Fruit fly (Drosophila melanogaster): Measurements from ENCODE around the gene ATPsynGL.

Gene ATPsynGL

DNA sequence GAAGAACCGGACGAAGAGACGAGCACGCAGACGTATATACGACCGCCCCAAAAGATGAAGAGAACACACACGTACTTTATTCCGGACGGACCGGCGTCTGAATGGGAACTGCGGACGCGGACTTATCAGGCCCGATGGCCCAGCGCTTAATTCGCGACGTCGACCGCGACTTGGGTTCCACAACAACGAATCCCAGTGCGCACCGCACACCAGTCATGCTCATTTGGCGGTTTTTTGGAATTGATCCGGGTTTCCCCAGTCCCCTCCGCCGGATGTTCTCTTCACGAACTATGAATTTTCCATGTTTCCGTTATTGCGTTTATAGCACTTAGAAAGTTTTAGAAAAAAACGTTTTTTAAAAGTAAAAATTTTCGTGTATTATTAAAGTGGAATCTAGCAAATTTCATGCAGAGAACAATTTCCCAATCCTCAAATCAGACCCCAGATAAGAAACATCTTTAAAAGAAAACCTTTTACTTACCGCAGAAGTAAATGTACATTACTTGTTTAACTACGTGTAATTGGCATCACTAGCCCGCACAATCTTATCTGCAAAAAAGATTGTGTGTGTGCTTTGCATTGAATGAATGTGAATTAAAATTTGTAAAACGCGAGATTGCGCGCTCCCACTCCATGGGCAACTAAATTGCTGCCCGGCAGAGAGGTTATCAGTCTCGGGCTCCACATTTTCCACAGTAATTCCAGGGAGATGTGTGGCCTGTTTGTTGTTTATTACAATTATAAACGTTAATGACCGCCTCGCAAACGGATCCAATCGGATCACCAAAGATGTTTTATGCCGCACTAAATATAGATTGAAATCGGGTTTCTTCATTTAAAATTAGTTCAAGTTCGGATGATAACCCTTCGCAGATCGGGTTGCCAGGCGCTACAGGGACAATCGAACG is 43.6 kb downstream of the ATPsynGL start, which contains the start of gene CG7149:
Gene CG7149, minus strand, starts transcription at position 110 of the 908 bp plus-strand sequence.
- TF ChIP-seq CG17801 (GFP tag; optimal IDR thresholded peaks at IDR 0.05; ENCODE audit: partially characterized antibody), result peak; percentile 38

DNA sequence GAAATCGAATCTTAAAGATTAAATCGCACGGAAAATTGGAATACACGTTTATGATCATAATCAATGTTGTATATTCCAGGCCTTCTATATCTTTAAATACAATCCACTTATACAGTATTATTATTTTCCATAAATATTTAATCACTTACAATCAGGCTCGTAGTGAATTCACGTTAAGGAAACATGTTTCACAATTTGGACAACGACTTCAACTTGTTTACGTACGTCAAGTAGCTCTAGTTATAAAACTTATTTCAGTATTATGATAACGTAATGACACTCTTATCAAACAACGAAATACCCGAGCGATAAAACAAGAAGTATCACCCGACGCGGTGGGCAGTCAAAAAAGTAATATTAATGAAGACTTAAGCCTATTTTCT is 44.3 kb downstream of the ATPsynGL start:
- no peak for TF ChIP-seq CG17801 (GFP tag; optimal IDR thresholded peaks at IDR 0.05; ENCODE audit: partially characterized antibody)

DNA sequence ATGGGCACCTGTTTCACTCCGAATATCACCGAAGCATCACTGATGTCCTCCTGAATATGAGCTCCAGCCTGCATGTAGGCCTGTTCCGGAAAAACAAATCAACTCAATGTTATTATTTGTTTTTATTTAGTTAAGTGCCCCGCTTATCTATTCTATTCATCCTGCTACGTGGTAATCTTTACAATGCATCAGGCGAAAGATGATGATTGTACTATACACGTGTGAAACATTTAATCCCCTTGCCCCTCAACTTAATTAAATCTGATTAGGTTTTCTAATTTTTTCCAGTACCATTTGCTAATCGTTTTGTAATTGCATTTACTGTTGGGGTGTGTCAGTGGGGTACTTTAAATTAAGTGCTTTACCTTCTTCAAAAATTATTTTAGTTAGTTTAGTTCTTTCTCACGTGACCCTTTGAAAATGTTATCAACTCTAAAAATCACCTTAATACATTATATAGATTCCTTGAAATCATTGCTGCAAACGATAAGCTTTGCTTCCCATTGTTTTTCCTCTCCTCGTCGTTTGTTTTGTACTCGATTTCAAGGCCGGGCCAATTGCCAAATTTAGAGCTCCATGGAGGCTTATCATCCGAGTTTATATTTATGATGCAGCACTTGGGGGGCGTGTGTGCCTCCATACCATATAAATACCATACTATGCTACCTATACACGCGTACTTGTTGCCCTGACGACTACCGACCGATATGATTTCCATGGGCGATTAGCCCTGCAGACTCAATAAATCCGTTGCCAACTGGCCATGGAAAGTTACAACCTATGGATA is 47.8 kb downstream of the ATPsynGL start:
- peak; percentile 1 for TF ChIP-seq CG17801 (GFP tag; optimal IDR thresholded peaks at IDR 0.05; ENCODE audit: partially characterized antibody)

DNA sequence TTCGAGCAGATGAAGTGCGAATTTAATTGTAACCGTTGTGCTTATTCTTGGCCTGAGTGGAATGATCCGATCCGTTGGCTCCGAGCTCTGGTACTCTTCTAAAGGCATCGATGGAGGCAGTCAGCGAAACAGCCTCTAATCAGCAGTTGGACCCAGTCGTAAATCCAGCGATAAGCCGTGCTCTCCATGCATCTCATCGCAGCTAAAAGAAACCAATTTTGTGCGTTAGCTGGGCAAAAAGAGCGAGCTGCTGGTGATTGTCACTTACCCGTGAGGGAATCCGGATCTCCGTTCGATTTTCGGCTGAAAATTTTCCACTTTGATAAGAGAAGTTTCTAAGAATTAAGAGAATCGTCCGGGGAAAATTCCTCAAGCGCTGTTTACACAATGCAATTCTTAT is 48.8 kb downstream of the ATPsynGL start, which contains the start of gene LKRSDH:
Gene LKRSDH, minus strand, starts transcription at position 101 of the 400 bp plus-strand sequence.
- no peak for TF ChIP-seq CG17801 (GFP tag; optimal IDR thresholded peaks at IDR 0.05; ENCODE audit: partially characterized antibody)
